Worm (Caenorhabditis elegans): ENCODE results near the gene unc-25.

Gene unc-25

ce11 chrIII:12978473-12979174 lies 36.2 kb downstream of the unc-25 start, which contains the start of the genes ubq-2 and frg-1 (continued):
- TF ChIP-seq pax-3 (tag; optimal IDR thresholded peaks at IDR 0.05) = peak; percentile 64
- peak; percentile 87 for TF ChIP-seq lin-14 (GFP tag; optimal IDR thresholded peaks at IDR 0.05)
- TF ChIP-seq nhr-19 (GFP tag; conservative IDR thresholded peaks at IDR 0.05) = peak; percentile 85
- TF ChIP-seq ztf-4 (tag; optimal IDR thresholded peaks at IDR 0.05) = peak; percentile 68
- peak; percentile 84 for TF ChIP-seq aly-2 (tag; optimal IDR thresholded peaks at IDR 0.05)
- TF ChIP-seq mab-9 (GFP tag; IDR thresholded peaks at IDR 0.05) = peak; percentile 59
- peak; percentile 88 for TF ChIP-seq lin-13 (GFP tag; optimal IDR thresholded peaks at IDR 0.05)
- TF ChIP-seq ceh-90 (tag; optimal IDR thresholded peaks at IDR 0.05) = no peak
- TF ChIP-seq nhr-11 (tag; optimal IDR thresholded peaks at IDR 0.05) = peak; percentile 19
- TF ChIP-seq lin-35 (GFP tag; optimal IDR thresholded peaks at IDR 0.05) = peak; percentile 83 to 91
- peak; percentile 78 to 84 (median 84) for TF ChIP-seq dpl-1 (GFP tag; optimal IDR thresholded peaks at IDR 0.05)
- peak; percentile 69 for TF ChIP-seq lin-15B (tag; optimal IDR thresholded peaks at IDR 0.05)
- peak; percentile 35 for TF ChIP-seq fkh-4 (tag; optimal IDR thresholded peaks at IDR 0.05; ENCODE audit: borderline replicate concordance)
- no peak for TF ChIP-seq unc-62 (GFP tag; optimal IDR thresholded peaks at IDR 0.05)
- TF ChIP-seq C16A3.4 (tag; optimal IDR thresholded peaks at IDR 0.05) = peak; percentile 87
- TF ChIP-seq egl-27 (tag; optimal IDR thresholded peaks at IDR 0.05) = no peak
- peak; percentile 87 for TF ChIP-seq jun-1 (tag; optimal IDR thresholded peaks at IDR 0.05)
- TF ChIP-seq pag-3 (tag; optimal IDR thresholded peaks at IDR 0.05; ENCODE audit: borderline replicate concordance, insufficient read depth) = no peak
- TF ChIP-seq ztf-11 (tag; optimal IDR thresholded peaks at IDR 0.05) = peak in 1 of 2 experiments; percentile 64
- no peak for TF ChIP-seq nhr-237 (tag; optimal IDR thresholded peaks at IDR 0.05)
- peak; percentile 91 to 98 (median 93) for TF ChIP-seq ceh-82 (tag; optimal IDR thresholded peaks at IDR 0.05)
- peak; percentile 79 for TF ChIP-seq nhr-77 (tag; optimal IDR thresholded peaks at IDR 0.05)
- TF ChIP-seq nhr-20 (tag; optimal IDR thresholded peaks at IDR 0.05) = peak; percentile 86
- peak; percentile 86 for TF ChIP-seq nhr-90 (tag; optimal IDR thresholded peaks at IDR 0.05; ENCODE audit: poor library complexity)
- no peak for TF ChIP-seq unc-98 (GFP tag; IDR thresholded peaks at IDR 0.05)
- TF ChIP-seq unc-86 (tag; optimal IDR thresholded peaks at IDR 0.05) = peak; percentile 86
- no peak for TF ChIP-seq ets-5 (GFP tag; IDR thresholded peaks at IDR 0.05)
- peak; percentile 93 for TF ChIP-seq swsn-7 (tag; optimal IDR thresholded peaks at IDR 0.05)
- TF ChIP-seq hlh-4 (tag; optimal IDR thresholded peaks at IDR 0.05) = no peak
- no peak for TF ChIP-seq zag-1 (tag; optimal IDR thresholded peaks at IDR 0.05)
- TF ChIP-seq sup-37 (GFP tag; optimal IDR thresholded peaks at IDR 0.05) = peak; percentile 44
- TF ChIP-seq lsy-2 (tag; optimal IDR thresholded peaks at IDR 0.05) = peak; percentile 100

- no peak for TF ChIP-seq fkh-8 (tag; optimal IDR thresholded peaks at IDR 0.05)
- TF ChIP-seq Y116A8C.19 (tag; optimal IDR thresholded peaks at IDR 0.05; ENCODE audit: borderline replicate concordance) = no peak
- no peak for TF ChIP-seq ets-5 (GFP tag; IDR thresholded peaks at IDR 0.05)
- TF ChIP-seq mep-1 (tag; optimal IDR thresholded peaks at IDR 0.05) = no peak
- TF ChIP-seq ceh-8 (GFP tag; optimal IDR thresholded peaks at IDR 0.05) = no peak
- TF ChIP-seq pqm-1 (tag; optimal IDR thresholded peaks at IDR 0.05) = no peak
- TF ChIP-seq unc-86 (tag; optimal IDR thresholded peaks at IDR 0.05) = no peak
- no peak for TF ChIP-seq nhr-47 (tag; optimal IDR thresholded peaks at IDR 0.05)
These were observed 38.3 kb downstream of the unc-25 start, which contains the start of gene ZK1010.4 for ce11 chrIII:12980770-12981169. Gene ZK1010.4 (plus strand): TSS chrIII:12981070.

- no peak for TF ChIP-seq ztf-11 (tag; optimal IDR thresholded peaks at IDR 0.05)
- TF ChIP-seq ceh-63 (GFP tag; optimal IDR thresholded peaks at IDR 0.05) = no peak
- TF ChIP-seq nhr-28 (tag; optimal IDR thresholded peaks at IDR 0.05) = no peak
- TF ChIP-seq egl-27 (tag; optimal IDR thresholded peaks at IDR 0.05) = no peak
- TF ChIP-seq hlh-17 (GFP tag; optimal IDR thresholded peaks at IDR 0.05; ENCODE audit: borderline replicate concordance) = no peak
- TF ChIP-seq ceh-90 (tag; optimal IDR thresholded peaks at IDR 0.05) = no peak
- no peak for TF ChIP-seq sup-37 (GFP tag; optimal IDR thresholded peaks at IDR 0.05)
- TF ChIP-seq dpl-1 (GFP tag; optimal IDR thresholded peaks at IDR 0.05) = no peak
- TF ChIP-seq unc-62 (GFP tag; optimal IDR thresholded peaks at IDR 0.05) = no peak
- TF ChIP-seq mef-2 (tag; optimal IDR thresholded peaks at IDR 0.05) = no peak
- TF ChIP-seq nhr-11 (tag; optimal IDR thresholded peaks at IDR 0.05) = no peak
- TF ChIP-seq ceh-88 (GFP tag; IDR thresholded peaks at IDR 0.05) = no peak
- TF ChIP-seq nhr-20 (tag; optimal IDR thresholded peaks at IDR 0.05) = no peak
- no peak for TF ChIP-seq nhr-47 (tag; optimal IDR thresholded peaks at IDR 0.05)
- TF ChIP-seq fos-1 (tag; optimal IDR thresholded peaks at IDR 0.05) = no peak
- no peak for TF ChIP-seq skn-1 (tag; optimal IDR thresholded peaks at IDR 0.05)
- TF ChIP-seq lin-13 (GFP tag; optimal IDR thresholded peaks at IDR 0.05) = no peak
- TF ChIP-seq vab-15 (tag; optimal IDR thresholded peaks at IDR 0.05) = no peak
- TF ChIP-seq elt-2 (tag; optimal IDR thresholded peaks at IDR 0.05) = no peak
- no peak for TF ChIP-seq grh-1 (GFP tag; IDR thresholded peaks at IDR 0.05)
These were observed 45.0 kb downstream of the unc-25 start, which contains the start of gene ZK1010.5 for ce11 chrIII:12987418-12987817. Gene ZK1010.5 (minus strand): TSS chrIII:12987518.
